Worm (Caenorhabditis elegans) whole organism, midembryonic: Measurements from ENCODE around the gene hrg-6.

ENCODE experiments used
- T22C8.4 ChIP-seq: fragments of 200-800 bp; sonication (Bioruptor generic); IDR thresholded peaks from 2 replicates; pipeline ENCODE4 v1.3.6; 2022; ENCODE audit warnings: missing genetic modification characterization, missing compliant biosample characterization
- flt-1 ChIP-seq: fragments of 200-800 bp; sonication (Bioruptor generic); IDR thresholded peaks from 2 replicates; pipeline ENCODE4 v1.3.6; 2022; ENCODE audit warnings: missing genetic modification characterization, missing compliant biosample characterization
- klf-2 ChIP-seq: fragments of 200-800 bp; sonication (Bioruptor generic); conservative IDR thresholded peaks from 2 replicates; pipeline ENCODE4 v1.3.6; 2022; ENCODE audit warnings: missing genetic modification reagents, missing genetic modification characterization, missing compliant biosample characterization
- med-1 ChIP-seq: sonication (generic microtip); optimal IDR thresholded peaks from 2 replicates; lab custom pipeline; 2017; ENCODE audit warnings: missing genetic modification characterization, mild to moderate bottlenecking, missing compliant biosample characterization, antibody characterized with exemption, missing genetic modification reagents; ENCODE audit not compliant: insufficient read depth

DNA sequence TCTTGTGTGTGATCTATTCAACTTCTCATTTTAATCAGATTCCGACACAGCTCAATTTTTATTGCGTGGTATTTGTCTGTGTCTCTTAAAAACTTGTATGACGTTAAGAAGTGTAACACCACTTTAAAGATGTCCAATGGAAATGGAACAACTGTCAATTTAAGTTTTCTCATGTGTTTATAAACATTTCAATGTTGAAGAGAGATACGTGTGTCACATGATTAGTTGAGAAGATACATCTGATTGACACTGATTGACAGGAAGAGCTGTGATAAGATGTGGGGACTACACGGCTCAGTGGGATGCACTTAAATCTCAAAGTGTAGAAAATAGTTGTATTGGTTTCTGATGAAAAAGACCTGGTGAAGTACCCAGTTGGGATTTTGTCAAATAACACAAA lies 35.9 kb downstream of the hrg-6 start:
- no peak for TF ChIP-seq T22C8.4
- TF ChIP-seq flt-1 (GFP tag; lab: Robert Waterston, UW) = no peak
- no peak for TF ChIP-seq med-1 (GFP tag; lab: Kevin White, UChicago)
- TF ChIP-seq klf-2 (GFP tag; lab: Robert Waterston, UW) = no peak
